Fruit fly (Drosophila melanogaster) S2 (cell line): Measurements from ENCODE around the gene Trf4-1.

Source experiments
- CG8478 ChIP-seq: fragments of >200 bp; optimal IDR thresholded peaks from 2 replicates; lab custom pipeline; 2018
- CTCF ChIP-seq, 2 experiments: fragments of >200 bp; optimal IDR thresholded peaks; 2 replicates each; lab custom pipeline; 2018

DNA sequence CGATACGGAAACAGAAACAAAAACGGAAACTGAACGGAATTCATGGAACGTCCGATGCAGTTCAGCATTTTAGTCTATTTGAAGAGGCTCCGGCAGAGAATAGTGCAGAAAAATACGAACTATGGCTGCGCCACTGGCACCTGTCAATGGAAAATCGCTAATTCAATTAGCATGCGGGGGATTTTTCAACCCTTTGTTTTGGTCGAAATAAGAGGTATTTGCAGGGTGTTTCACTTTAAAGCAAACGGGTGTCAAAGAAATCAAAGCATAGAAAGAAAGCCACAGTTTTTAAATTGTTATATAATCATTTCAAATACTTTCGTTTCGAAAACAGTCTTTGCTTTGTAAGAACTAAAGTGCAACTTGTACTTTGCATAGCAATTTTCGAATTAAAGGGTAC is 30.5 kb upstream of the Trf4-1 start, which contains the start of gene PIP82:
- TF ChIP-seq CG8478 (lab: Kevin White, UChicago) (no peak), CTCF (optimal IDR thresholded peaks at IDR 0.05; lab: Kevin White, UChicago) (no peak)
